Worm (Caenorhabditis elegans): ENCODE data around the gene phf-10.
A peak's percentile ranks its signal among the peaks of the same experiment; 100 is the strongest.

Gene phf-10

ce11 chrV:298395-298794 is 13.0 kb downstream of the phf-10 start:
- TF ChIP-seq pqm-1 (tag; optimal IDR thresholded peaks at IDR 0.05) (no peak), nfya-1 (tag; optimal IDR thresholded peaks at IDR 0.05; ENCODE audit: insufficient read depth) (no peak), nhr-67 (tag; optimal IDR thresholded peaks at IDR 0.05) (no peak), aly-2 (tag; optimal IDR thresholded peaks at IDR 0.05) (no peak), ceh-28 (tag; optimal IDR thresholded peaks at IDR 0.05) (no peak), zag-1 (tag; optimal IDR thresholded peaks at IDR 0.05) (no peak), lin-39 (tag; optimal IDR thresholded peaks at IDR 0.05) (no peak)

ce11 chrV:297424-297991 is 13.9 kb downstream of the phf-10 start, which contains the start of gene F33E11.2:
Gene F33E11.2 (plus strand): TSS chrV:297947.
- TF ChIP-seq aly-2 (tag; optimal IDR thresholded peaks at IDR 0.05) (no peak), fos-1 (tag; optimal IDR thresholded peaks at IDR 0.05) (no peak), hmg-11 (tag; optimal IDR thresholded peaks at IDR 0.05) (no peak), ztf-11 (tag; optimal IDR thresholded peaks at IDR 0.05) (no peak), ztf-4 (tag; optimal IDR thresholded peaks at IDR 0.05) (no peak), ceh-9 (tag; optimal IDR thresholded peaks at IDR 0.05) (no peak), elt-1 (tag; optimal IDR thresholded peaks at IDR 0.05) (no peak), pha-4 (tag; optimal IDR thresholded peaks at IDR 0.05) (no peak), eor-1 (tag; optimal IDR thresholded peaks at IDR 0.05) (no peak), unc-39 (tag; optimal IDR thresholded peaks at IDR 0.05) (no peak)

- TF ChIP-seq unc-62 (GFP tag; optimal IDR thresholded peaks at IDR 0.05) (no peak), elt-1 (tag; optimal IDR thresholded peaks at IDR 0.05) (no peak), nhr-77 (tag; optimal IDR thresholded peaks at IDR 0.05) (no peak), lin-39 (tag; optimal IDR thresholded peaks at IDR 0.05) (no peak), ama-1 (optimal IDR thresholded peaks at IDR 0.05) (no peak), zag-1 (tag; optimal IDR thresholded peaks at IDR 0.05) (no peak), nfya-1 (tag; optimal IDR thresholded peaks at IDR 0.05; ENCODE audit: insufficient read depth) (no peak)
Measured at ce11 chrV:295802-296201, 15.6 kb downstream of the phf-10 start.

ce11 chrV:285298-285697 is 26.1 kb downstream of the phf-10 start:
- TF ChIP-seq ama-1 (optimal IDR thresholded peaks at IDR 0.05) = no peak
- TF ChIP-seq ceh-82 (tag; optimal IDR thresholded peaks at IDR 0.05) = no peak
- peak; percentile 89 for TF ChIP-seq nfya-1 (tag; optimal IDR thresholded peaks at IDR 0.05; ENCODE audit: insufficient read depth)
- no peak for TF ChIP-seq elt-1 (tag; optimal IDR thresholded peaks at IDR 0.05)

ce11 chrV:284808-285207 is 26.6 kb downstream of the phf-10 start:
- TF ChIP-seq tbx-2 (tag; optimal IDR thresholded peaks at IDR 0.05) (no peak), nhr-12 (tag; optimal IDR thresholded peaks at IDR 0.05) (no peak), nhr-237 (tag; optimal IDR thresholded peaks at IDR 0.05) (no peak), eor-1 (tag; optimal IDR thresholded peaks at IDR 0.05) (no peak), fkh-10 (GFP tag; optimal IDR thresholded peaks at IDR 0.05) (no peak), pha-4 (tag; optimal IDR thresholded peaks at IDR 0.05) (no peak), nhr-67 (tag; optimal IDR thresholded peaks at IDR 0.05) (no peak), nhr-25 (tag; optimal IDR thresholded peaks at IDR 0.05) (no peak), ZK546.5 (tag; optimal IDR thresholded peaks at IDR 0.05) (no peak), jun-1 (tag; optimal IDR thresholded peaks at IDR 0.05) (no peak), elt-2 (tag; optimal IDR thresholded peaks at IDR 0.05) (no peak), elt-1 (tag; optimal IDR thresholded peaks at IDR 0.05) (no peak), unc-39 (tag; optimal IDR thresholded peaks at IDR 0.05) (no peak), fos-1 (tag; optimal IDR thresholded peaks at IDR 0.05) (no peak), lin-39 (tag; optimal IDR thresholded peaks at IDR 0.05) (no peak), daf-12 (tag; optimal IDR thresholded peaks at IDR 0.05) (no peak), R02D3.7 (tag; optimal IDR thresholded peaks at IDR 0.05) (no peak), nhr-43 (tag; optimal IDR thresholded peaks at IDR 0.05; ENCODE audit: poor library complexity, severe bottlenecking) (no peak)

- TF ChIP-seq elt-1 (tag; optimal IDR thresholded peaks at IDR 0.05) (no peak), pha-4 (tag; optimal IDR thresholded peaks at IDR 0.05) (no peak), ceh-82 (tag; optimal IDR thresholded peaks at IDR 0.05) (no peak), ztf-11 (tag; optimal IDR thresholded peaks at IDR 0.05) (no peak), unc-62 (GFP tag; optimal IDR thresholded peaks at IDR 0.05) (no peak), eor-1 (tag; optimal IDR thresholded peaks at IDR 0.05) (no peak), sea-2 (GFP tag; optimal IDR thresholded peaks at IDR 0.05) (no peak), daf-12 (tag; optimal IDR thresholded peaks at IDR 0.05) (no peak), ceh-9 (tag; optimal IDR thresholded peaks at IDR 0.05) (no peak), lin-39 (tag; optimal IDR thresholded peaks at IDR 0.05) (no peak), mdl-1 (tag; optimal IDR thresholded peaks at IDR 0.05) (no peak), nhr-237 (tag; optimal IDR thresholded peaks at IDR 0.05) (no peak), nhr-76 (tag; optimal IDR thresholded peaks at IDR 0.05) (no peak), jun-1 (tag; optimal IDR thresholded peaks at IDR 0.05) (no peak), lin-15B (tag; optimal IDR thresholded peaks at IDR 0.05) (no peak), unc-39 (tag; optimal IDR thresholded peaks at IDR 0.05) (no peak)
Measured at ce11 chrV:283953-284352, 27.4 kb downstream of the phf-10 start.

Data from whole organism, L3 larva.